Worm (Caenorhabditis elegans): ENCODE results near the gene stdh-4.

stdh-4 gene

DNA sequence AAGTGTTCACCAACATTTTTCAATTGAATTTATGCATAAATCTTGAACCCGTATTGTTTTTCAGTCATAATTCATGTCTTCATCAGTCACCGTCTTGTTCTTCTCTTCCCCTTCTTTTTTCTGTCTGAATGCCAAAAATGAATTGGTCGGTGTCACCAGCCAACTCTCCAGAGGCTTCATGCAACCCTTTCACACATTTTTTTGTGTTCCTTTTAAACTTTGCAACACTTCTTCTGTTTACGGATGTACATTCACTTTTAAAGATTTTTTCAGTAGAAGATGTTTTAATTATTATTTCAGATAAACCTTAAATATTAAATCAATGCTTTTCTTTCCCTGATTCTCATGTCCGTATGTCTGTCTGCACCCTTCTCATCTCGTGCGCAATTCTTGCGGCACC is 11.8 kb downstream of the stdh-4 start, which contains the start of gene acr-16:
Gene acr-16 (plus strand): TSS at position 301 of the 400 bp plus-strand sequence.
- TF ChIP-seq elt-3 (tag; optimal IDR thresholded peaks at IDR 0.05) (no peak), ceh-16 (tag; optimal IDR thresholded peaks at IDR 0.05) (no peak), R02D3.7 (tag; optimal IDR thresholded peaks at IDR 0.05) (no peak), nhr-12 (tag; optimal IDR thresholded peaks at IDR 0.05) (no peak), nhr-77 (tag; optimal IDR thresholded peaks at IDR 0.05) (no peak), crh-2 (tag; optimal IDR thresholded peaks at IDR 0.05) (no peak), unc-39 (tag; optimal IDR thresholded peaks at IDR 0.05) (no peak), mdl-1 (tag; optimal IDR thresholded peaks at IDR 0.05) (no peak), Y55F3AM.14 (GFP tag; optimal IDR thresholded peaks at IDR 0.05) (no peak), nhr-25 (tag; optimal IDR thresholded peaks at IDR 0.05) (no peak)

DNA sequence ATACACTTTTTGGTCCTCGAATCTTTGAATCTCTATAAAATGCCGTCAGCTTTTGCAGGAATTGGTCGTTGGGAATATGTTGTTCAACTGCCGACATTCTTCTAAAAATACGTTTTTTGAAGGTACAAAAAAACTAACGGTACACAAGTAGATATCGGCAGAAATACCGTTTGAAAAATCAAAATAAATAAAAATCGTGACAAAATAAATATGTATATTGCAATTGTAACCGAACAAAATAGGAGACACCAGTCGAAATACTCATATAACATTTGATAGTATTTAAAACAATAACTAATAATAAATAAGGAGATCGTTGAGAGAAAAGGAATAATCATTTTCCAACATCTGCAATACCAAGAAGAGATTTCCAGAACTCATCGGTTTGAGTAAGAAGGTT is 16.0 kb downstream of the stdh-4 start, which contains the start of gene F25G6.8:
Gene F25G6.8 (minus strand): TSS at position 101 of the 400 bp plus-strand sequence.
- TF ChIP-seq elt-3 (tag; optimal IDR thresholded peaks at IDR 0.05) (no peak), nhr-11 (tag; optimal IDR thresholded peaks at IDR 0.05) (no peak), fos-1 (tag; optimal IDR thresholded peaks at IDR 0.05) (no peak), nhr-25 (tag; optimal IDR thresholded peaks at IDR 0.05) (no peak), lin-39 (tag; optimal IDR thresholded peaks at IDR 0.05) (no peak), R02D3.7 (tag; optimal IDR thresholded peaks at IDR 0.05) (no peak), C34F6.9 (tag; optimal IDR thresholded peaks at IDR 0.05) (no peak), nhr-12 (tag; optimal IDR thresholded peaks at IDR 0.05) (no peak)

DNA sequence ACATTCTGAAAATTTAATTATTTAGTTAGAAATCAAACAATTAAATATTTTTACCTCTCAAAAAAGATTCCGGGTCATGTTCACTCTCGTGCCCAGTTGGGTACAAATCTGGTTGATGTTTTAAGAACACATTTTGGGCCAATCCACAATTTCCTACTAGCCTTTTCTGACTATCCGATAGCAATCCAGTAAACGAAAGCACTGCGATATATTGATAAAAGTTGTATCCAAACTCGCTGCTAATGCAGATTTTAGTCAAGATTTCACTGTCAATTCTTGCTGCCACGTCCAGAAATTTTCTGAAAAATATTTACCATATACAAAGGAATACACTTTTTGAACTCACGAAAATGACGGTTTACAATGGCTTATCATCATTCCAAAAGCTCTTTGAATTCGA is 20.1 kb downstream of the stdh-4 start:
- TF ChIP-seq unc-55 (GFP tag; optimal IDR thresholded peaks at IDR 0.05) (no peak), nhr-23 (tag; optimal IDR thresholded peaks at IDR 0.05) (no peak), ama-1 (optimal IDR thresholded peaks at IDR 0.05) (no peak), alr-1 (tag; optimal IDR thresholded peaks at IDR 0.05) (no peak), elt-3 (tag; optimal IDR thresholded peaks at IDR 0.05) (no peak), mdl-1 (tag; optimal IDR thresholded peaks at IDR 0.05) (no peak), crh-2 (tag; optimal IDR thresholded peaks at IDR 0.05) (no peak), nhr-237 (tag; optimal IDR thresholded peaks at IDR 0.05) (no peak), ceh-16 (tag; optimal IDR thresholded peaks at IDR 0.05) (no peak), blmp-1 (tag; optimal IDR thresholded peaks at IDR 0.05; ENCODE audit: insufficient read depth) (no peak), unc-62 (GFP tag; optimal IDR thresholded peaks at IDR 0.05) (no peak), ZK546.5 (tag; optimal IDR thresholded peaks at IDR 0.05) (no peak), F13H6.1 (tag; optimal IDR thresholded peaks at IDR 0.05) (no peak), nhr-6 (tag; optimal IDR thresholded peaks at IDR 0.05) (no peak)

DNA sequence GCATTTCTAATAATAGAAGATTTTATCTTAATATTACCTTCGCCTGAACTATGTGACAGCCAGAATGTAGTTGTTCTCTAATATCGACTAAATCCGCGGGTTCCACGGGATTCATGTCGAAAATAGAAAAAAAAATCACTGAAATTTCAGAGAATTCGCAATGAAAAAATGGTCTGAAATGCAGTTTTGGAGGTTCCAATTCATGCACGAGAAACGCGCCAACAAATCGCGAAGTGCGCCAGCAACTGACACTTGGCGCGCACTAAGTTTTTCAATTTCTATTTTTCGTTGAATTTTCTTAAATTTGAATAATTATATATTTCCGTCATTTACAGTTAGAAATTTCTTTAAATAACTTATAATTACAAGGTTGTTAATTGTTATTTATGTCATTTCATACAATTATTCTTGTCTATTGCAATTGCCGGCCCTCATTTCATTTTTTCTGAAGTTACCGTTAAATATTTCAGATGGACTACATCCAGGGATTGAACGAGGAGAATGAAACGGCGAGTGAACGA is 20.8 kb downstream of the stdh-4 start, which contains the start of the genes F25G6.9 and symk-1:
Gene F25G6.9 (minus strand): TSS at position 160 of the 521 bp plus-strand sequence.
Gene symk-1 (plus strand): TSS at position 471 of the 521 bp plus-strand sequence.
- TF ChIP-seq nhr-77 (tag; optimal IDR thresholded peaks at IDR 0.05) (peak; percentile 4), egl-27 (tag; optimal IDR thresholded peaks at IDR 0.05) (no peak), ZK546.5 (tag; optimal IDR thresholded peaks at IDR 0.05) (no peak), fos-1 (tag; optimal IDR thresholded peaks at IDR 0.05) (peak; percentile 18), R02D3.7 (tag; optimal IDR thresholded peaks at IDR 0.05) (peak; percentile 33), elt-3 (tag; optimal IDR thresholded peaks at IDR 0.05) (no peak), gmeb-1 (tag; optimal IDR thresholded peaks at IDR 0.05) (peak; percentile 82), mab-5 (tag; optimal IDR thresholded peaks at IDR 0.05) (peak; percentile 45), lsy-2 (tag; optimal IDR thresholded peaks at IDR 0.05) (peak; percentile 66 to 81), nhr-6 (tag; optimal IDR thresholded peaks at IDR 0.05) (no peak), unc-55 (GFP tag; optimal IDR thresholded peaks at IDR 0.05) (peak; percentile 77), sma-3 (GFP tag; optimal IDR thresholded peaks at IDR 0.05) (peak; percentile 46), lin-13 (GFP tag; optimal IDR thresholded peaks at IDR 0.05) (peak; percentile 36), crh-2 (tag; optimal IDR thresholded peaks at IDR 0.05) (peak; percentile 63), lin-11 (tag; optimal IDR thresholded peaks at IDR 0.05) (peak; percentile 41), elt-1 (tag; optimal IDR thresholded peaks at IDR 0.05) (no peak), snpc-4 (tag; optimal IDR thresholded peaks at IDR 0.05) (peak; percentile 37), nhr-129 (tag; optimal IDR thresholded peaks at IDR 0.05) (peak; percentile 20), nhr-21 (tag; optimal IDR thresholded peaks at IDR 0.05) (peak; percentile 46), F13H6.1 (tag; optimal IDR thresholded peaks at IDR 0.05) (peak; percentile 51), sma-9 (GFP tag; optimal IDR thresholded peaks at IDR 0.05) (peak; percentile 68), sma-9 (tag; optimal IDR thresholded peaks at IDR 0.05) (no peak)

All from whole organism, L2 larva.